Worm (Caenorhabditis elegans) whole organism, L4 larva: Measurements from ENCODE around the gene ttm-2.

Experiments used
- ama-1 ChIP-seq: fragments of 150-350 bp; optimal IDR thresholded peaks from 2 replicates; lab custom pipeline; 2014; ENCODE audit warnings: inconsistent platforms, mixed read lengths
- daf-16 ChIP-seq, 3 experiments: sonication (generic microtip); optimal IDR thresholded peaks; 2 replicates each; lab custom pipeline; 2016 to 2017; ENCODE audit warnings: missing genetic modification characterization in 3 of 3, missing genetic modification reagents in 3 of 3, mild to moderate bottlenecking in 2 of 3, missing compliant biosample characterization in 2 of 3, missing biosample characterization in 1 of 3, moderate library complexity in 1 of 3
- lin-15B ChIP-seq: fragments of 150-350 bp; sonication (generic microtip); optimal IDR thresholded peaks from 3 replicates; lab custom pipeline; 2014; ENCODE audit warnings: missing biosample characterization, missing genetic modification characterization
- lin-38 ChIP-seq: fragments of 200-800 bp; sonication (Bioruptor generic); IDR thresholded peaks from 2 replicates; pipeline ENCODE4 v1.3.6; 2022; ENCODE audit warnings: missing genetic modification reagents, missing genetic modification characterization, missing compliant biosample characterization
- lsy-2 ChIP-seq, 2 experiments: fragments of 150-350 bp in 1 of 2; sonication (generic microtip) in 1 of 2; optimal IDR thresholded peaks; 2 replicates each; lab custom pipeline; 2014 to 2017; ENCODE audit warnings: missing biosample characterization in 2 of 2, missing genetic modification characterization in 2 of 2
- nhr-25 ChIP-seq: sonication (generic microtip); optimal IDR thresholded peaks from 2 replicates; lab custom pipeline; 2017; ENCODE audit warnings: missing genetic modification characterization, mild to moderate bottlenecking, missing compliant biosample characterization, antibody characterized with exemption, moderate library complexity, borderline replicate concordance; ENCODE audit not compliant: insufficient read depth
- nhr-42 ChIP-seq: fragments of 200-800 bp; sonication (Bioruptor generic); IDR thresholded peaks from 2 replicates; pipeline ENCODE4 v1.3.6; 2022; ENCODE audit warnings: missing genetic modification characterization, missing compliant biosample characterization
- snpc-4 ChIP-seq: fragments of 150-350 bp; optimal IDR thresholded peaks from 2 replicates; lab custom pipeline; 2014; ENCODE audit warnings: missing biosample characterization, missing genetic modification characterization
- zag-1 ChIP-seq: fragments of 150-350 bp; optimal IDR thresholded peaks from 2 replicates; lab custom pipeline; 2014; ENCODE audit warnings: missing biosample characterization, missing genetic modification characterization

ce11 chrII:4767612-4768011, 1.4 kb upstream of the ttm-2 start:
- TF ChIP-seq snpc-4 (tag; lab: Kevin White, UChicago) (no peak), daf-16 (GFP tag; optimal IDR thresholded peaks at IDR 0.05; lab: Kevin White, UChicago) (no peak), daf-16 (tag; optimal IDR thresholded peaks at IDR 0.05; lab: Kevin White, UChicago) (no peak), lin-38 (GFP tag; lab: Robert Waterston, UW) (no peak), nhr-42 (no peak), lsy-2 (tag; optimal IDR thresholded peaks at IDR 0.05; lab: Kevin White, UChicago) (no peak), ama-1 (lab: Kevin White, UChicago) (no peak), nhr-25 (tag; lab: Kevin White, UChicago) (no peak), zag-1 (tag; lab: Kevin White, UChicago) (no peak), lin-15B (tag; lab: Kevin White, UChicago) (no peak)
